Fruit fly (Drosophila melanogaster) whole organism, embryonic: ENCODE data around the gene Rab8.

ENCODE experiments used
- Aef1 ChIP-seq: fragments of 200-800 bp; sonication (Bioruptor generic); IDR thresholded peaks from 3 replicates; pipeline ENCODE4 v1.3.6; 2022; ENCODE audit warnings: missing biosample characterization, missing genetic modification characterization
- Atf-2 ChIP-seq: fragments of 200-800 bp; sonication (Bioruptor generic); optimal IDR thresholded peaks from 2 replicates; lab custom pipeline; 2016; ENCODE audit warnings: missing biosample characterization, missing genetic modification characterization
- Bdp1 ChIP-seq: fragments of 200-800 bp; sonication (Bioruptor generic); optimal IDR thresholded peaks from 3 replicates; lab custom pipeline; 2016; ENCODE audit warnings: missing biosample characterization, missing genetic modification characterization
- CG10274 ChIP-seq: fragments of 200-800 bp; sonication (Bioruptor generic); optimal IDR thresholded peaks from 3 replicates; lab custom pipeline; 2017; ENCODE audit warnings: missing biosample characterization, mild to moderate bottlenecking, missing genetic modification characterization
- CG11398 ChIP-seq: fragments of 200-800 bp; sonication (Bioruptor generic); optimal IDR thresholded peaks from 2 replicates; lab custom pipeline; 2016; ENCODE audit warnings: missing biosample characterization, missing genetic modification characterization
- CG11560 ChIP-seq: fragments of 200-800 bp; sonication (Bioruptor generic); IDR thresholded peaks from 3 replicates; pipeline ENCODE4 v1.3.6; 2022; ENCODE audit warnings: missing biosample characterization, missing genetic modification characterization
- CG13123 ChIP-seq: fragments of 200-800 bp; sonication (Bioruptor generic); optimal IDR thresholded peaks from 2 replicates; lab custom pipeline; 2016; ENCODE audit warnings: missing biosample characterization, missing genetic modification characterization
- CG1647 ChIP-seq: fragments of 200-800 bp; sonication (Bioruptor generic); optimal IDR thresholded peaks from 3 replicates; lab custom pipeline; 2016; ENCODE audit warnings: missing biosample characterization, missing genetic modification characterization
- CG16779 ChIP-seq: fragments of 200-800 bp; sonication (Bioruptor generic); IDR thresholded peaks from 2 replicates; pipeline ENCODE4 v1.3.6; 2022; ENCODE audit warnings: missing biosample characterization, missing genetic modification characterization
- CG3407 ChIP-seq: fragments of 200-800 bp; sonication (Bioruptor generic); optimal IDR thresholded peaks from 2 replicates; lab custom pipeline; 2018; ENCODE audit warnings: missing biosample characterization, mild to moderate bottlenecking, missing genetic modification characterization
- CG34376 ChIP-seq: fragments of 200-800 bp; sonication (Bioruptor generic); optimal IDR thresholded peaks from 2 replicates; lab custom pipeline; 2018; ENCODE audit warnings: missing biosample characterization, mild to moderate bottlenecking, missing genetic modification characterization
- CG4424 ChIP-seq: fragments of 200-800 bp; sonication (Bioruptor generic); optimal IDR thresholded peaks from 3 replicates; lab custom pipeline; 2016; ENCODE audit warnings: missing biosample characterization, missing genetic modification characterization
- CG4820 ChIP-seq: fragments of 200-800 bp; sonication (Bioruptor generic); optimal IDR thresholded peaks from 3 replicates; lab custom pipeline; 2016; ENCODE audit warnings: missing biosample characterization, missing genetic modification characterization
- CG7786 ChIP-seq: fragments of 200-800 bp; sonication (Bioruptor generic); optimal IDR thresholded peaks from 2 replicates; lab custom pipeline; 2016; ENCODE audit warnings: missing biosample characterization, missing genetic modification characterization
- CG8388 ChIP-seq: fragments of 200-800 bp; sonication (Bioruptor generic); optimal IDR thresholded peaks from 2 replicates; lab custom pipeline; 2019; ENCODE audit warnings: missing biosample characterization, mild to moderate bottlenecking, missing genetic modification characterization, moderate library complexity
- CG9437 ChIP-seq: fragments of 200-800 bp; sonication (Bioruptor generic); optimal IDR thresholded peaks from 2 replicates; lab custom pipeline; 2018; ENCODE audit warnings: missing biosample characterization, mild to moderate bottlenecking, missing genetic modification characterization
- CG9817 ChIP-seq: fragments of 200-800 bp; sonication (Bioruptor generic); optimal IDR thresholded peaks from 2 replicates; lab custom pipeline; 2018; ENCODE audit warnings: missing biosample characterization, mild to moderate bottlenecking, missing genetic modification characterization, moderate library complexity
- CG9876 ChIP-seq: fragments of 200-800 bp; sonication (Bioruptor generic); optimal IDR thresholded peaks from 2 replicates; lab custom pipeline; 2016; ENCODE audit warnings: missing biosample characterization, missing genetic modification characterization
- Camta ChIP-seq: fragments of 200-800 bp; sonication (Bioruptor generic); optimal IDR thresholded peaks from 2 replicates; lab custom pipeline; 2016; ENCODE audit warnings: missing biosample characterization, missing genetic modification characterization
- D ChIP-seq, 2 experiments: fragments of 200-800 bp in 1 of 2; fragments of >200 bp in 1 of 2; sonication (Bioruptor generic) in 1 of 2; optimal IDR thresholded peaks; 2 replicates in 1 of 2; 3 replicates in 1 of 2; lab custom pipeline; 2017; ENCODE audit warnings: mild to moderate bottlenecking in 1 of 2, missing biosample characterization in 1 of 2, missing genetic modification characterization in 1 of 2, missing genetic modification reagents in 1 of 2
- Dad ChIP-seq: fragments of 200-800 bp; sonication (Bioruptor generic); optimal IDR thresholded peaks from 3 replicates; lab custom pipeline; 2016; ENCODE audit warnings: missing biosample characterization, missing genetic modification characterization
- Dip3 ChIP-seq: fragments of 200-800 bp; sonication (Bioruptor generic); optimal IDR thresholded peaks from 3 replicates; lab custom pipeline; 2016; ENCODE audit warnings: missing biosample characterization, missing genetic modification characterization
- Gsc ChIP-seq: fragments of 200-800 bp; sonication (Bioruptor generic); IDR thresholded peaks from 2 replicates; pipeline ENCODE4 v1.3.6; 2022; ENCODE audit warnings: missing biosample characterization, missing genetic modification characterization
- HLH4C ChIP-seq: fragments of 200-800 bp; sonication (Bioruptor generic); IDR thresholded peaks from 3 replicates; pipeline ENCODE4 v1.3.6; 2022; ENCODE audit warnings: missing biosample characterization, missing genetic modification characterization; ENCODE audit not compliant: partially characterized antibody
- Oaz ChIP-seq: fragments of 200-800 bp; sonication (Bioruptor generic); IDR thresholded peaks from 2 replicates; pipeline ENCODE4 v1.3.6; 2022; ENCODE audit warnings: missing biosample characterization, missing genetic modification characterization
- Stat92E ChIP-seq, 3 experiments: fragments of >200 bp in 2 of 3; fragments of 200-800 bp in 1 of 3; sonication (Bioruptor generic) in 1 of 3; optimal IDR thresholded peaks; 2 replicates each; lab custom pipeline; 2017 to 2019; ENCODE audit warnings: missing biosample characterization in 3 of 3, missing genetic modification characterization in 3 of 3, mild to moderate bottlenecking in 1 of 3, moderate library complexity in 1 of 3
- ara ChIP-seq: fragments of 200-800 bp; sonication (Bioruptor generic); IDR thresholded peaks from 2 replicates; pipeline ENCODE4 v1.3.6; 2022; ENCODE audit warnings: missing biosample characterization, missing genetic modification characterization
- az2 ChIP-seq: fragments of 200-800 bp; sonication (Bioruptor generic); optimal IDR thresholded peaks from 3 replicates; lab custom pipeline; 2016; ENCODE audit warnings: missing biosample characterization, missing genetic modification characterization
- btn ChIP-seq: fragments of 200-800 bp; sonication (Bioruptor generic); optimal IDR thresholded peaks from 2 replicates; lab custom pipeline; 2016; ENCODE audit warnings: missing biosample characterization, missing genetic modification characterization
- dmrt99B ChIP-seq: fragments of 200-800 bp; sonication (Bioruptor generic); optimal IDR thresholded peaks from 2 replicates; lab custom pipeline; 2018; ENCODE audit warnings: missing biosample characterization, mild to moderate bottlenecking, missing genetic modification characterization, moderate library complexity
- gcm ChIP-seq: fragments of 200-800 bp; sonication (Bioruptor generic); optimal IDR thresholded peaks from 2 replicates; lab custom pipeline; 2019; ENCODE audit warnings: missing biosample characterization, mild to moderate bottlenecking, missing genetic modification characterization, moderate library complexity
- hb ChIP-seq: fragments of 200-800 bp; sonication (Bioruptor generic); IDR thresholded peaks from 3 replicates; pipeline ENCODE4 v1.3.6; 2022; ENCODE audit warnings: missing biosample characterization, missing genetic modification characterization; ENCODE audit not compliant: partially characterized antibody
- hbn ChIP-seq: fragments of 200-800 bp; sonication (Bioruptor generic); IDR thresholded peaks from 2 replicates; pipeline ENCODE4 v1.3.6; 2022; ENCODE audit warnings: missing biosample characterization, missing genetic modification characterization; ENCODE audit not compliant: partially characterized antibody
- hkb ChIP-seq, 2 experiments: fragments of 200-800 bp in 1 of 2; fragments of >200 bp in 1 of 2; sonication (Bioruptor generic) in 1 of 2; IDR thresholded peaks in 1 of 2; optimal IDR thresholded peaks in 1 of 2; 2 replicates each; pipeline versions ENCODE4 v1.3.6 to Lab custom; 2017 to 2022; ENCODE audit warnings: missing biosample characterization in 1 of 2, missing genetic modification characterization in 1 of 2
- inv ChIP-seq: fragments of 200-800 bp; sonication (Bioruptor generic); IDR thresholded peaks from 2 replicates; pipeline ENCODE4 v1.3.6; 2022; ENCODE audit warnings: missing biosample characterization, missing genetic modification characterization; ENCODE audit not compliant: partially characterized antibody
- jing ChIP-seq: fragments of 200-800 bp; sonication (Bioruptor generic); optimal IDR thresholded peaks from 2 replicates; lab custom pipeline; 2018; ENCODE audit warnings: missing biosample characterization, mild to moderate bottlenecking, missing genetic modification characterization
- kay ChIP-seq: fragments of 200-800 bp; sonication (Bioruptor generic); optimal IDR thresholded peaks from 2 replicates; lab custom pipeline; 2016; ENCODE audit warnings: missing biosample characterization, missing genetic modification characterization
- ken ChIP-seq: fragments of 200-800 bp; sonication (Bioruptor generic); IDR thresholded peaks from 3 replicates; pipeline ENCODE4 v1.3.6; 2022; ENCODE audit warnings: missing biosample characterization, missing genetic modification characterization
- klu ChIP-seq: fragments of 200-800 bp; sonication (Bioruptor generic); IDR thresholded peaks from 2 replicates; pipeline ENCODE4 v1.3.6; 2022; ENCODE audit warnings: missing biosample characterization, missing genetic modification characterization
- lola ChIP-seq, 3 experiments: fragments of >200 bp in 2 of 3; fragments of 200-800 bp in 1 of 3; sonication (Bioruptor generic) in 1 of 3; optimal IDR thresholded peaks; 2 replicates each; lab custom pipeline; 2017 to 2019; ENCODE audit warnings: missing biosample characterization in 3 of 3, missing genetic modification characterization in 3 of 3, mild to moderate bottlenecking in 1 of 3, moderate library complexity in 1 of 3
- psq ChIP-seq: fragments of 200-800 bp; sonication (Bioruptor generic); optimal IDR thresholded peaks from 2 replicates; lab custom pipeline; 2017; ENCODE audit warnings: missing biosample characterization, missing genetic modification characterization
- seq ChIP-seq: fragments of 200-800 bp; sonication (Bioruptor generic); IDR thresholded peaks from 2 replicates; pipeline ENCODE4 v1.3.6; 2022; ENCODE audit warnings: missing biosample characterization, missing genetic modification characterization
- shn ChIP-seq: fragments of 200-800 bp; sonication (Bioruptor generic); optimal IDR thresholded peaks from 3 replicates; lab custom pipeline; 2016; ENCODE audit warnings: missing biosample characterization, missing genetic modification characterization
- slbo ChIP-seq: fragments of 200-800 bp; sonication (Bioruptor generic); IDR thresholded peaks from 2 replicates; pipeline ENCODE4 v1.3.6; 2022; ENCODE audit warnings: missing biosample characterization, missing genetic modification characterization
- slp2 ChIP-seq: fragments of 200-800 bp; sonication (Bioruptor generic); optimal IDR thresholded peaks from 2 replicates; lab custom pipeline; 2016; ENCODE audit warnings: missing biosample characterization, missing genetic modification characterization
- tna ChIP-seq: fragments of 200-800 bp; sonication (Bioruptor generic); IDR thresholded peaks from 2 replicates; pipeline ENCODE4 v1.3.6; 2022; ENCODE audit warnings: missing biosample characterization, missing genetic modification characterization; ENCODE audit not compliant: partially characterized antibody
- usp ChIP-seq: fragments of >200 bp; optimal IDR thresholded peaks from 2 replicates; lab custom pipeline; 2017; ENCODE audit warnings: missing biosample characterization, missing genetic modification characterization
- yki ChIP-seq: fragments of >200 bp; optimal IDR thresholded peaks from 3 replicates; lab custom pipeline; 2018

The Rab8 gene

dm6 chr3L:19817807-19818531 is 52.9 kb downstream of the Rab8 start, which contains the start of the genes Fibp and Deaf1 (continued):
- 0 out of 2 replicates have a peak, but pooled peaks have one; percentile 6 for TF ChIP-seq Gsc (GFP tag; lab: Robert Waterston, UW)
- TF ChIP-seq tna (GFP tag; lab: Robert Waterston, UW): peak; percentile 95
- peak; percentile 67; the same call in 2 of the 3 replicates for TF ChIP-seq Aef1
- TF ChIP-seq gcm (GFP tag; lab: Kevin White, UChicago): peak; percentile 45
- peak; percentile 85 for TF ChIP-seq Atf-2
- peak; percentile 51 for TF ChIP-seq slp2 (GFP tag; lab: Kevin White, UChicago)
- peak; percentile 83 for TF ChIP-seq Dip3 (GFP tag; lab: Kevin White, UChicago)
- no peak for TF ChIP-seq CG11560 (tag; lab: Robert Waterston, UW)
- TF ChIP-seq CG8388 (GFP tag; lab: Kevin White, UChicago): peak; percentile 33
- TF ChIP-seq CG11398 (GFP tag; lab: Kevin White, UChicago): no peak
- TF ChIP-seq Dad (GFP tag; lab: Kevin White, UChicago): peak; percentile 79
- peak; percentile 73 for TF ChIP-seq klu (GFP tag; lab: Robert Waterston, UW)
- TF ChIP-seq az2 (GFP tag; lab: Kevin White, UChicago): peak; percentile 77
- no peak for TF ChIP-seq yki (lab: Kevin White, UChicago)
- peak in 1 of 3 experiments; percentile 82 for TF ChIP-seq lola (GFP tag; optimal IDR thresholded peaks at IDR 0.05; lab: Kevin White, UChicago)
- no peak for TF ChIP-seq hkb (optimal IDR thresholded peaks at IDR 0.05; lab: Kevin White, UChicago)
- TF ChIP-seq hkb (GFP tag; IDR thresholded peaks at IDR 0.05; lab: Robert Waterston, UW): no peak
- peak; percentile 86 for TF ChIP-seq shn (GFP tag; lab: Kevin White, UChicago)
- TF ChIP-seq CG10274 (GFP tag; lab: Kevin White, UChicago): no peak
- TF ChIP-seq jing (GFP tag; lab: Kevin White, UChicago): no peak
- peak; percentile 50 for TF ChIP-seq CG34376 (GFP tag; lab: Kevin White, UChicago)
- TF ChIP-seq Stat92E (GFP tag; optimal IDR thresholded peaks at IDR 0.05; lab: Kevin White, UChicago): peak in 1 of 3 experiments; percentile 7
- peak; percentile 96 for TF ChIP-seq HLH4C (GFP tag; lab: Robert Waterston, UW)
- TF ChIP-seq hb (GFP tag; lab: Robert Waterston, UW): peak; percentile 99
- TF ChIP-seq CG9817 (tag; lab: Kevin White, UChicago): peak; percentile 80
- peak; percentile 99 for TF ChIP-seq inv (GFP tag; lab: Robert Waterston, UW)
- peak; percentile 47; the same call in 1 of the 3 replicates for TF ChIP-seq ken (GFP tag; lab: Robert Waterston, UW)
- peak; percentile 66 for TF ChIP-seq kay (GFP tag; lab: Kevin White, UChicago)
- TF ChIP-seq CG4424 (GFP tag; lab: Kevin White, UChicago): peak; percentile 81
- peak; percentile 22 for TF ChIP-seq Bdp1 (GFP tag; lab: Kevin White, UChicago)
- peak; percentile 39 for TF ChIP-seq psq (GFP tag; lab: Kevin White, UChicago)
- TF ChIP-seq seq: no peak; the same call in 1 of the 2 replicates
- TF ChIP-seq Oaz (GFP tag; lab: Robert Waterston, UW): peak; percentile 44; the same call in 1 of the 2 replicates
- peak; percentile 78 for TF ChIP-seq CG7786 (GFP tag; lab: Kevin White, UChicago)
- TF ChIP-seq slbo (GFP tag; lab: Robert Waterston, UW): peak; percentile 87
- TF ChIP-seq dmrt99B (tag; lab: Kevin White, UChicago): no peak
- TF ChIP-seq CG4820 (GFP tag; lab: Kevin White, UChicago): peak; percentile 71
- no peak for TF ChIP-seq btn
- peak; percentile 82 for TF ChIP-seq CG9876 (GFP tag; lab: Kevin White, UChicago)
- TF ChIP-seq CG3407 (GFP tag; lab: Kevin White, UChicago): peak; percentile 44
- TF ChIP-seq hbn: peak; percentile 95
- TF ChIP-seq CG9437: peak; percentile 66
- no peak for TF ChIP-seq CG16779
- no peak for TF ChIP-seq D (optimal IDR thresholded peaks at IDR 0.05; lab: Kevin White, UChicago)
- TF ChIP-seq D (GFP tag; optimal IDR thresholded peaks at IDR 0.05; lab: Kevin White, UChicago): peak; percentile 50
- TF ChIP-seq CG13123: peak; percentile 63
- TF ChIP-seq Camta: peak; percentile 77
- no peak for TF ChIP-seq usp (GFP tag; lab: Kevin White, UChicago)
- peak; percentile 67 for TF ChIP-seq CG1647 (GFP tag; lab: Kevin White, UChicago)
- TF ChIP-seq ara (GFP tag; lab: Robert Waterston, UW): no peak
